Worm (Caenorhabditis elegans) whole organism, L3 larva: Measurements from ENCODE around the gene fbxa-10.

ENCODE experiments used
- ceh-9 ChIP-seq: sonication (generic microtip); optimal IDR thresholded peaks from 2 replicates; lab custom pipeline; 2018; ENCODE audit warnings: missing biosample characterization, missing genetic modification characterization
- elt-2 ChIP-seq: sonication (generic microtip); optimal IDR thresholded peaks from 2 replicates; lab custom pipeline; 2016; ENCODE audit warnings: missing genetic modification reagents, mild to moderate bottlenecking, missing genetic modification characterization, missing compliant biosample characterization
- lin-39 ChIP-seq: fragments of 150-350 bp; optimal IDR thresholded peaks from 2 replicates; lab custom pipeline; 2018; ENCODE audit warnings: missing biosample characterization, missing genetic modification reagents, missing genetic modification characterization
- nhr-77 ChIP-seq: fragments of 150-350 bp; optimal IDR thresholded peaks from 2 replicates; lab custom pipeline; 2014; ENCODE audit warnings: missing biosample characterization, missing genetic modification characterization
- pha-4 ChIP-seq: fragments of 150-350 bp; optimal IDR thresholded peaks from 2 replicates; lab custom pipeline; 2014; ENCODE audit warnings: missing biosample characterization, missing genetic modification reagents, missing genetic modification characterization
- pqm-1 ChIP-seq: fragments of 150-350 bp; optimal IDR thresholded peaks from 2 replicates; lab custom pipeline; 2017; ENCODE audit warnings: missing biosample characterization, missing genetic modification characterization, inconsistent platforms
- unc-62 ChIP-seq: fragments of 150-350 bp; sonication (generic microtip); optimal IDR thresholded peaks from 4 replicates; lab custom pipeline; 2014; ENCODE audit warnings: missing biosample characterization, missing genetic modification reagents, missing genetic modification characterization

ce11 chrIII:907990-908389 is 44.2 kb upstream of the fbxa-10 start:
- TF ChIP-seq pqm-1 (tag; lab: Kevin White, UChicago) = no peak
- TF ChIP-seq pha-4 = peak; percentile 79
- no peak for TF ChIP-seq ceh-9 (tag; lab: Kevin White, UChicago)
- no peak for TF ChIP-seq lin-39 (tag; lab: Kevin White, UChicago)
- no peak for TF ChIP-seq nhr-77 (tag; lab: Kevin White, UChicago)
- no peak for TF ChIP-seq elt-2 (tag; lab: Kevin White, UChicago)
- TF ChIP-seq unc-62 = no peak
